In the genomic region with DNA sequence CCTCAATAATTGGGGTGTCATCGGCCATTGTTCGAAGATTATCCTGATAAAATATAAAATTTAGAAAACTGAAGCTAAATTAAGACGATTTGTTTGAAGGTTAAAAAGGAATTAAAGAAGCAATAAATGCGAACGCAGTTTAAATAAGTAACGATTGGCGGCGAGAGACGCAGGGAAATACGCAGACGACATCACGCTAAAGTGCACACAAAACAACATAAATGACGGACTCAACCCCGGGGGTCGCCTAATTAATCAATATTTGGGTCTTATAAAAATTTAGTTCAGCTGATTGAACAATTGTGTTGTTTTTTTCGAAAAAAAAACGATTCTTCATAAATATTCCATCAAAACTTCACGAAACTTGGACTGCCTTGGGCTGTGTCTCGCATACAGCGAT, we compare ENCODE assay signal across 4 worm cellular contexts.
TF ChIP-seq lines count a peak whose summit lies in the region.

A gene (minus strand): TSS at position 45 of the 400 bp plus-strand sequence.

TF ChIP-seq in whole organism, L1 larva, 84 proteins besides CTCF, POLR2A, EP300 and RAD21 (continued from another document and continues in another):
- no peak for TF ChIP-seq unc-30 (tag; optimal IDR thresholded peaks at IDR 0.05; lab: Kevin White, UChicago)
- TF ChIP-seq nhr-90 (tag; optimal IDR thresholded peaks at IDR 0.05; lab: Kevin White, UChicago; ENCODE audit: poor library complexity), result no peak
- TF ChIP-seq mep-1 (tag; optimal IDR thresholded peaks at IDR 0.05; lab: Kevin White, UChicago), result peak; percentile 43
- no peak for TF ChIP-seq egl-13 (tag; optimal IDR thresholded peaks at IDR 0.05; lab: Kevin White, UChicago)
- peak; percentile 60 for TF ChIP-seq nhr-71 (tag; optimal IDR thresholded peaks at IDR 0.05; lab: Kevin White, UChicago)
- TF ChIP-seq egl-27 (tag; optimal IDR thresholded peaks at IDR 0.05; lab: Kevin White, UChicago), result no peak
- peak; percentile 15 for TF ChIP-seq irx-1 (tag; optimal IDR thresholded peaks at IDR 0.05; lab: Kevin White, UChicago)
- TF ChIP-seq nhr-76 (tag; optimal IDR thresholded peaks at IDR 0.05; lab: Kevin White, UChicago), result no peak
- TF ChIP-seq elt-2 (tag; optimal IDR thresholded peaks at IDR 0.05; lab: Kevin White, UChicago), result no peak
- no peak for TF ChIP-seq Y116A8C.19 (tag; optimal IDR thresholded peaks at IDR 0.05; lab: Kevin White, UChicago; ENCODE audit: borderline replicate concordance)
- TF ChIP-seq ceh-88 (GFP tag; IDR thresholded peaks at IDR 0.05; lab: Robert Waterston, UW), result no peak
- no peak for TF ChIP-seq tlp-1 (tag; optimal IDR thresholded peaks at IDR 0.05; lab: Kevin White, UChicago)
- no peak for TF ChIP-seq fkh-8 (tag; optimal IDR thresholded peaks at IDR 0.05; lab: Kevin White, UChicago)
- TF ChIP-seq dpl-1 (GFP tag; optimal IDR thresholded peaks at IDR 0.05; lab: Kevin White, UChicago), result peak; percentile 82 to 89 (median 83)
- peak; percentile 53 for TF ChIP-seq lin-14 (GFP tag; optimal IDR thresholded peaks at IDR 0.05; lab: Kevin White, UChicago)
- no peak for TF ChIP-seq alr-1 (tag; optimal IDR thresholded peaks at IDR 0.05; lab: Kevin White, UChicago; ENCODE audit: borderline replicate concordance)
- TF ChIP-seq unc-98 (GFP tag; IDR thresholded peaks at IDR 0.05; lab: Robert Waterston, UW), result no peak
- no peak for TF ChIP-seq ztf-4 (tag; optimal IDR thresholded peaks at IDR 0.05; lab: Kevin White, UChicago)
- TF ChIP-seq ceh-90 (tag; optimal IDR thresholded peaks at IDR 0.05; lab: Kevin White, UChicago), result no peak
- TF ChIP-seq ama-1 (optimal IDR thresholded peaks at IDR 0.05; lab: Kevin White, UChicago), result no peak
- TF ChIP-seq blmp-1 (tag; optimal IDR thresholded peaks at IDR 0.05; lab: Kevin White, UChicago), result peak; percentile 50
- no peak for TF ChIP-seq snpc-4 (tag; optimal IDR thresholded peaks at IDR 0.05; lab: Kevin White, UChicago)
- TF ChIP-seq hlh-17 (GFP tag; optimal IDR thresholded peaks at IDR 0.05; lab: Kevin White, UChicago; ENCODE audit: borderline replicate concordance), result no peak
- TF ChIP-seq lin-15B (tag; optimal IDR thresholded peaks at IDR 0.05; lab: Kevin White, UChicago), result peak; percentile 8
- no peak for TF ChIP-seq hpl-2 (GFP tag; optimal IDR thresholded peaks at IDR 0.05; lab: Kevin White, UChicago)
- no peak for TF ChIP-seq unc-62 (GFP tag; optimal IDR thresholded peaks at IDR 0.05; lab: Kevin White, UChicago)
- TF ChIP-seq ceh-82 (tag; optimal IDR thresholded peaks at IDR 0.05; lab: Kevin White, UChicago), result peak in 1 of 3 experiments; percentile 62
- TF ChIP-seq rnt-1 (tag; optimal IDR thresholded peaks at IDR 0.05; lab: Kevin White, UChicago), result peak; percentile 43
- no peak for TF ChIP-seq C04F5.9 (tag; optimal IDR thresholded peaks at IDR 0.05; lab: Kevin White, UChicago)
- TF ChIP-seq lin-13 (GFP tag; optimal IDR thresholded peaks at IDR 0.05; lab: Kevin White, UChicago), result peak; percentile 30
- no peak for TF ChIP-seq ztf-11 (tag; optimal IDR thresholded peaks at IDR 0.05; lab: Kevin White, UChicago)
- TF ChIP-seq ceh-63 (GFP tag; optimal IDR thresholded peaks at IDR 0.05; lab: Kevin White, UChicago), result no peak

TF ChIP-seq in whole organism, L2 larva, 48 proteins besides CTCF, POLR2A, EP300 and RAD21 (continued from another document):
- peak in 1 of 2 experiments; percentile 66 for TF ChIP-seq lsy-2 (tag; optimal IDR thresholded peaks at IDR 0.05; lab: Kevin White, UChicago)
- peak; percentile 59 for TF ChIP-seq crh-2 (tag; optimal IDR thresholded peaks at IDR 0.05; lab: Kevin White, UChicago)
- peak; percentile 34 for TF ChIP-seq sma-3 (GFP tag; optimal IDR thresholded peaks at IDR 0.05; lab: Kevin White, UChicago)
- TF ChIP-seq nhr-21 (tag; optimal IDR thresholded peaks at IDR 0.05; lab: Kevin White, UChicago), result no peak
- TF ChIP-seq nhr-129 (tag; optimal IDR thresholded peaks at IDR 0.05; lab: Kevin White, UChicago), result peak; percentile 42
- TF ChIP-seq C34F6.9 (tag; optimal IDR thresholded peaks at IDR 0.05; lab: Kevin White, UChicago), result peak; percentile 50

TF ChIP-seq in whole organism, L3 larva, 47 proteins besides CTCF, POLR2A, EP300 and RAD21 (continued from another document):
- TF ChIP-seq eor-1 (tag; optimal IDR thresholded peaks at IDR 0.05; lab: Kevin White, UChicago), result no peak
- TF ChIP-seq pha-4 (tag; optimal IDR thresholded peaks at IDR 0.05; lab: Kevin White, UChicago), result peak; percentile 62
- TF ChIP-seq lin-15B (tag; optimal IDR thresholded peaks at IDR 0.05; lab: Kevin White, UChicago), result peak; percentile 39
- TF ChIP-seq tbx-2 (tag; optimal IDR thresholded peaks at IDR 0.05; lab: Kevin White, UChicago), result no peak
- TF ChIP-seq elt-1 (tag; optimal IDR thresholded peaks at IDR 0.05; lab: Kevin White, UChicago), result no peak
- no peak for TF ChIP-seq ama-1 (optimal IDR thresholded peaks at IDR 0.05; lab: Kevin White, UChicago)
- TF ChIP-seq snpc-4 (tag; optimal IDR thresholded peaks at IDR 0.05; lab: Kevin White, UChicago), result peak; percentile 4
- peak; percentile 26 for TF ChIP-seq hmg-11 (tag; optimal IDR thresholded peaks at IDR 0.05; lab: Kevin White, UChicago)
- no peak for TF ChIP-seq ceh-16 (tag; optimal IDR thresholded peaks at IDR 0.05; lab: Kevin White, UChicago)
TF ChIP-seq in whole organism, L3 larva: peak in this region for 9.

TF ChIP-seq in whole organism, late embryonic, 69 proteins besides CTCF, POLR2A, EP300 and RAD21 (continued from another document):
- TF ChIP-seq unc-55 (GFP tag; optimal IDR thresholded peaks at IDR 0.05; lab: Kevin White, UChicago) (peak; percentile 5), ceh-48 (tag; optimal IDR thresholded peaks at IDR 0.05; lab: Kevin White, UChicago) (peak; percentile 76)
